Worm (Caenorhabditis elegans) whole organism, early embryonic: ENCODE results near the gene F21C10.4.

Source experiments
- B0310.2 ChIP-seq: sonication (generic microtip); optimal IDR thresholded peaks from 2 replicates; lab custom pipeline; 2016; ENCODE audit warnings: mild to moderate bottlenecking, missing genetic modification characterization, missing compliant biosample characterization
- F13C5.2 ChIP-seq: sonication (generic microtip); optimal IDR thresholded peaks from 2 replicates; lab custom pipeline; 2017; ENCODE audit warnings: mild to moderate bottlenecking, missing genetic modification characterization, inconsistent platforms, missing compliant biosample characterization
- aly-1 ChIP-seq: sonication (generic microtip); optimal IDR thresholded peaks from 2 replicates; lab custom pipeline; 2016; ENCODE audit warnings: missing genetic modification characterization, missing compliant biosample characterization
- ama-1 ChIP-seq: fragments of 150-350 bp; optimal IDR thresholded peaks from 2 replicates; lab custom pipeline; 2014
- ceh-13 ChIP-seq: fragments of 200-800 bp; sonication (Bioruptor generic); optimal IDR thresholded peaks from 2 replicates; lab custom pipeline; 2018; ENCODE audit warnings: mild to moderate bottlenecking, missing genetic modification characterization, missing compliant biosample characterization
- ceh-36 ChIP-seq: sonication (generic microtip); optimal IDR thresholded peaks from 2 replicates; lab custom pipeline; 2016; ENCODE audit warnings: missing genetic modification characterization, inconsistent platforms, missing compliant biosample characterization
- ets-7 ChIP-seq: sonication (generic microtip); optimal IDR thresholded peaks from 2 replicates; lab custom pipeline; 2016; ENCODE audit warnings: missing genotype, missing genetic modification characterization, missing compliant biosample characterization
- flt-1 ChIP-seq: fragments of 200-800 bp; sonication (Bioruptor generic); IDR thresholded peaks from 2 replicates; pipeline ENCODE4 v1.3.6; 2022; ENCODE audit warnings: missing genetic modification characterization, missing compliant biosample characterization
- hmbx-1 ChIP-seq: sonication (generic microtip); optimal IDR thresholded peaks from 2 replicates; lab custom pipeline; 2016; ENCODE audit warnings: mild to moderate bottlenecking, missing genetic modification characterization, missing compliant biosample characterization
- hmg-4 ChIP-seq: fragments of 200-800 bp; sonication (Bioruptor generic); optimal IDR thresholded peaks from 2 replicates; lab custom pipeline; 2018; ENCODE audit warnings: mild to moderate bottlenecking, missing genetic modification characterization, missing compliant biosample characterization
- hnd-1 ChIP-seq: sonication (generic microtip); optimal IDR thresholded peaks from 2 replicates; lab custom pipeline; 2016; ENCODE audit warnings: missing genetic modification characterization, missing compliant biosample characterization
- pes-1 ChIP-seq: fragments of 200-800 bp; sonication (Bioruptor generic); IDR thresholded peaks from 2 replicates; pipeline ENCODE4 v1.3.6; 2022; ENCODE audit warnings: missing genetic modification reagents, missing genetic modification characterization, missing compliant biosample characterization
- scrt-1 ChIP-seq: fragments of 200-800 bp; sonication (Bioruptor generic); IDR thresholded peaks from 2 replicates; pipeline ENCODE4 v1.3.6; 2022; ENCODE audit warnings: missing genetic modification characterization, missing compliant biosample characterization
- sea-1 ChIP-seq: fragments of 200-800 bp; sonication (Bioruptor generic); conservative IDR thresholded peaks from 2 replicates; pipeline ENCODE4 v1.3.6; 2022; ENCODE audit warnings: missing genetic modification characterization, missing compliant biosample characterization
- tbx-11 ChIP-seq: fragments of 200-800 bp; sonication (Bioruptor generic); IDR thresholded peaks from 2 replicates; pipeline ENCODE4 v1.3.6; 2022; ENCODE audit warnings: missing genetic modification characterization, missing compliant biosample characterization
- tbx-37 ChIP-seq: fragments of 200-800 bp; sonication (Bioruptor generic); conservative IDR thresholded peaks from 2 replicates; pipeline ENCODE4 v1.3.6; 2022; ENCODE audit warnings: missing genetic modification reagents, missing genetic modification characterization, missing compliant biosample characterization
- tra-4 ChIP-seq: sonication (generic microtip); optimal IDR thresholded peaks from 2 replicates; lab custom pipeline; 2017; ENCODE audit warnings: missing genetic modification characterization, missing compliant biosample characterization

The F21C10.4 gene

ce11 chrV:9111957-9112356, 14.5 kb upstream of the F21C10.4 start:
- TF ChIP-seq tbx-37 (GFP tag; lab: Robert Waterston, UW) (no peak), ceh-13 (GFP tag; lab: Kevin White, UChicago) (no peak), ets-7 (tag; lab: Kevin White, UChicago) (no peak), flt-1 (no peak), hnd-1 (tag; lab: Kevin White, UChicago) (no peak), F13C5.2 (tag; lab: Kevin White, UChicago) (no peak), tra-4 (no peak), hmg-4 (GFP tag; lab: Kevin White, UChicago) (no peak), hmbx-1 (tag; lab: Kevin White, UChicago) (no peak), ama-1 (lab: Kevin White, UChicago) (no peak), B0310.2 (tag; lab: Kevin White, UChicago) (no peak), ceh-36 (tag; lab: Kevin White, UChicago) (no peak), tbx-11 (no peak), aly-1 (tag; lab: Kevin White, UChicago) (no peak), pes-1 (GFP tag; lab: Robert Waterston, UW) (no peak), scrt-1 (GFP tag; lab: Robert Waterston, UW) (no peak), sea-1 (GFP tag; lab: Robert Waterston, UW) (no peak)

- TF ChIP-seq B0310.2 (tag; lab: Kevin White, UChicago) (no peak), tbx-37 (GFP tag; lab: Robert Waterston, UW) (no peak), ceh-13 (GFP tag; lab: Kevin White, UChicago) (no peak), ets-7 (tag; lab: Kevin White, UChicago) (no peak), ama-1 (lab: Kevin White, UChicago) (no peak), scrt-1 (GFP tag; lab: Robert Waterston, UW) (no peak), hmg-4 (GFP tag; lab: Kevin White, UChicago) (no peak)
These were observed 13.9 kb upstream of the F21C10.4 start, which contains the start of gene F21C10.7 for ce11 chrV:9112467-9112866. F21C10.7 (plus strand) TSS chrV:9112767.

ce11 chrV:9122004-9122403, 4.4 kb upstream of the F21C10.4 start, which contains the start of gene F21C10.13:
F21C10.13 (plus strand) TSS chrV:9122304.
- TF ChIP-seq hmg-4 (GFP tag; lab: Kevin White, UChicago) (no peak), pes-1 (GFP tag; lab: Robert Waterston, UW) (no peak), scrt-1 (GFP tag; lab: Robert Waterston, UW) (no peak), ets-7 (tag; lab: Kevin White, UChicago) (no peak), tbx-11 (no peak), ama-1 (lab: Kevin White, UChicago) (no peak), hnd-1 (tag; lab: Kevin White, UChicago) (no peak), aly-1 (tag; lab: Kevin White, UChicago) (no peak), ceh-36 (tag; lab: Kevin White, UChicago) (no peak), ceh-13 (GFP tag; lab: Kevin White, UChicago) (no peak), B0310.2 (tag; lab: Kevin White, UChicago) (no peak), hmbx-1 (tag; lab: Kevin White, UChicago) (no peak), F13C5.2 (tag; lab: Kevin White, UChicago) (no peak), flt-1 (no peak), sea-1 (GFP tag; lab: Robert Waterston, UW) (no peak), tbx-37 (GFP tag; lab: Robert Waterston, UW) (no peak), tra-4 (no peak)

- TF ChIP-seq tra-4 (no peak), ama-1 (lab: Kevin White, UChicago) (no peak), tbx-11 (no peak), hmbx-1 (tag; lab: Kevin White, UChicago) (no peak), aly-1 (tag; lab: Kevin White, UChicago) (no peak), sea-1 (GFP tag; lab: Robert Waterston, UW) (no peak), ceh-13 (GFP tag; lab: Kevin White, UChicago) (no peak), flt-1 (no peak), ceh-36 (tag; lab: Kevin White, UChicago) (no peak), tbx-37 (GFP tag; lab: Robert Waterston, UW) (no peak), ets-7 (tag; lab: Kevin White, UChicago) (no peak), F13C5.2 (tag; lab: Kevin White, UChicago) (no peak), pes-1 (GFP tag; lab: Robert Waterston, UW) (no peak), scrt-1 (GFP tag; lab: Robert Waterston, UW) (no peak), B0310.2 (tag; lab: Kevin White, UChicago) (no peak), hnd-1 (tag; lab: Kevin White, UChicago) (no peak), hmg-4 (GFP tag; lab: Kevin White, UChicago) (no peak)
These were observed 3.2 kb upstream of the F21C10.4 start, which contains the start of gene F21C10.11 for ce11 chrV:9123186-9123585. F21C10.11 (plus strand) TSS chrV:9123486.

- TF ChIP-seq ceh-36 (tag; lab: Kevin White, UChicago) (no peak), tra-4 (no peak), aly-1 (tag; lab: Kevin White, UChicago) (no peak), hnd-1 (tag; lab: Kevin White, UChicago) (no peak), scrt-1 (GFP tag; lab: Robert Waterston, UW) (no peak)
These were observed 2.2 kb upstream of the F21C10.4 start, which contains the start of gene F21C10.6 for ce11 chrV:9124180-9124579. F21C10.6 (plus strand) TSS chrV:9124480.

ce11 chrV:9125345-9125744, 1.1 kb upstream of the F21C10.4 start, which contains the start of gene F21C10.5:
F21C10.5 (plus strand) TSS chrV:9125645.
- no peak for TF ChIP-seq ama-1 (lab: Kevin White, UChicago)
- TF ChIP-seq F13C5.2 (tag; lab: Kevin White, UChicago): no peak
- no peak for TF ChIP-seq ceh-36 (tag; lab: Kevin White, UChicago)
- TF ChIP-seq flt-1: no peak
- no peak for TF ChIP-seq tra-4
- no peak for TF ChIP-seq scrt-1 (GFP tag; lab: Robert Waterston, UW)
- no peak for TF ChIP-seq aly-1 (tag; lab: Kevin White, UChicago)
- no peak for TF ChIP-seq ets-7 (tag; lab: Kevin White, UChicago)
- TF ChIP-seq hmg-4 (GFP tag; lab: Kevin White, UChicago): no peak
- no peak for TF ChIP-seq hmbx-1 (tag; lab: Kevin White, UChicago)
- TF ChIP-seq tbx-37 (GFP tag; lab: Robert Waterston, UW): no peak
- TF ChIP-seq tbx-11: no peak
- no peak for TF ChIP-seq B0310.2 (tag; lab: Kevin White, UChicago)
- no peak for TF ChIP-seq ceh-13 (GFP tag; lab: Kevin White, UChicago)
- TF ChIP-seq sea-1 (GFP tag; lab: Robert Waterston, UW): no peak
- no peak for TF ChIP-seq pes-1 (GFP tag; lab: Robert Waterston, UW)
- no peak for TF ChIP-seq hnd-1 (tag; lab: Kevin White, UChicago)
